Fruit fly (Drosophila melanogaster) whole organism, embryonic: ENCODE measurements around the gene CG15390.

Source experiments
- Atf3 ChIP-seq: fragments of 200-800 bp; sonication (Bioruptor generic); optimal IDR thresholded peaks from 3 replicates; lab custom pipeline; 2016; ENCODE audit warnings: missing biosample characterization, missing genetic modification characterization
- Blimp-1 ChIP-seq: fragments of 200-800 bp; sonication (Bioruptor generic); optimal IDR thresholded peaks from 3 replicates; lab custom pipeline; 2018; ENCODE audit warnings: missing biosample characterization, missing genetic modification characterization, mild to moderate bottlenecking, moderate library complexity, missing genetic modification reagents
- BtbVII ChIP-seq: fragments of 200-800 bp; sonication (Bioruptor generic); optimal IDR thresholded peaks from 3 replicates; lab custom pipeline; 2017; ENCODE audit warnings: missing biosample characterization, mild to moderate bottlenecking, missing genetic modification characterization
- CG1024 ChIP-seq: fragments of 200-800 bp; sonication (Bioruptor generic); IDR thresholded peaks from 2 replicates; pipeline ENCODE4 v1.3.6; 2022; ENCODE audit warnings: missing biosample characterization, missing genetic modification characterization
- CG1529 ChIP-seq: fragments of 200-800 bp; sonication (Bioruptor generic); optimal IDR thresholded peaks from 3 replicates; lab custom pipeline; 2018; ENCODE audit warnings: missing biosample characterization, missing genetic modification characterization
- CG17359 ChIP-seq: fragments of 200-800 bp; sonication (Bioruptor generic); optimal IDR thresholded peaks from 3 replicates; lab custom pipeline; 2018; ENCODE audit warnings: missing biosample characterization, mild to moderate bottlenecking, missing genetic modification characterization, moderate library complexity
- CG2678 ChIP-seq: fragments of 200-800 bp; sonication (Bioruptor generic); optimal IDR thresholded peaks from 3 replicates; lab custom pipeline; 2019; ENCODE audit warnings: missing biosample characterization, mild to moderate bottlenecking, missing genetic modification characterization, moderate library complexity
- CG2712 ChIP-seq: fragments of 200-800 bp; optimal IDR thresholded peaks from 3 replicates; lab custom pipeline; 2019; ENCODE audit warnings: missing biosample characterization, mild to moderate bottlenecking, missing genetic modification characterization, moderate library complexity
- CG33557 ChIP-seq: fragments of 200-800 bp; sonication (Bioruptor generic); optimal IDR thresholded peaks from 2 replicates; lab custom pipeline; 2019; ENCODE audit warnings: missing biosample characterization, mild to moderate bottlenecking, missing genetic modification characterization, moderate library complexity
- CG34376 ChIP-seq: fragments of 200-800 bp; sonication (Bioruptor generic); optimal IDR thresholded peaks from 2 replicates; lab custom pipeline; 2018; ENCODE audit warnings: missing biosample characterization, mild to moderate bottlenecking, missing genetic modification characterization
- CG4854 ChIP-seq: fragments of 200-800 bp; sonication (Bioruptor generic); optimal IDR thresholded peaks from 2 replicates; lab custom pipeline; 2016; ENCODE audit warnings: missing biosample characterization, missing genetic modification characterization, inconsistent platforms
- CG6654 ChIP-seq: fragments of 200-800 bp; sonication (Bioruptor generic); optimal IDR thresholded peaks from 2 replicates; lab custom pipeline; 2017; ENCODE audit warnings: missing biosample characterization, mild to moderate bottlenecking, missing genetic modification characterization
- CG7271 ChIP-seq: fragments of 200-800 bp; sonication (Bioruptor generic); optimal IDR thresholded peaks from 2 replicates; lab custom pipeline; 2018; ENCODE audit warnings: missing biosample characterization, mild to moderate bottlenecking, missing genetic modification characterization, moderate library complexity
- CG7963 ChIP-seq: fragments of 200-800 bp; sonication (Bioruptor generic); IDR thresholded peaks from 3 replicates; pipeline ENCODE4 v1.3.6; 2022; ENCODE audit warnings: missing biosample characterization, missing genetic modification characterization; ENCODE audit not compliant: partially characterized antibody
- Dp ChIP-seq: fragments of 200-800 bp; sonication (Bioruptor generic); optimal IDR thresholded peaks from 2 replicates; lab custom pipeline; 2018; ENCODE audit warnings: missing biosample characterization, mild to moderate bottlenecking, missing genetic modification characterization, moderate library complexity
- Kr ChIP-seq: fragments of 200-800 bp; sonication (Bioruptor generic); optimal IDR thresholded peaks from 2 replicates; lab custom pipeline; 2017; ENCODE audit warnings: missing biosample characterization, mild to moderate bottlenecking, missing genetic modification characterization
- Lim3 ChIP-seq: fragments of 200-800 bp; sonication (Bioruptor generic); IDR thresholded peaks from 2 replicates; pipeline ENCODE4 v1.3.6; 2022; ENCODE audit warnings: missing biosample characterization, missing genetic modification characterization
- MBD-R2 ChIP-seq: fragments of 200-800 bp; sonication (Bioruptor generic); IDR thresholded peaks from 2 replicates; pipeline ENCODE4 v1.3.6; 2022; ENCODE audit warnings: missing biosample characterization, missing genetic modification characterization
- Nf-YB ChIP-seq: fragments of 200-800 bp; sonication (Bioruptor generic); optimal IDR thresholded peaks from 3 replicates; lab custom pipeline; 2019; ENCODE audit warnings: missing biosample characterization, mild to moderate bottlenecking, missing genetic modification characterization, moderate library complexity
- Oli ChIP-seq: fragments of 200-800 bp; sonication (Bioruptor generic); optimal IDR thresholded peaks from 2 replicates; lab custom pipeline; 2018; ENCODE audit warnings: missing biosample characterization, mild to moderate bottlenecking, missing genetic modification characterization, moderate library complexity
- Pdp1 ChIP-seq, 2 experiments: fragments of 200-800 bp; sonication (Bioruptor generic); optimal IDR thresholded peaks; 3 replicates each; lab custom pipeline; 2016; ENCODE audit warnings: missing biosample characterization in 2 of 2, missing genetic modification characterization in 2 of 2, mild to moderate bottlenecking in 1 of 2, moderate library complexity in 1 of 2
- Sox102F ChIP-seq: fragments of 200-800 bp; sonication (Bioruptor generic); optimal IDR thresholded peaks from 2 replicates; lab custom pipeline; 2018; ENCODE audit warnings: missing biosample characterization, mild to moderate bottlenecking, missing genetic modification characterization, moderate library complexity
- Usf ChIP-seq: fragments of 200-800 bp; sonication (Bioruptor generic); optimal IDR thresholded peaks from 2 replicates; lab custom pipeline; 2017; ENCODE audit warnings: missing genotype, missing biosample characterization, missing genetic modification characterization
- Vsx1 ChIP-seq: fragments of 200-800 bp; sonication (Bioruptor generic); optimal IDR thresholded peaks from 2 replicates; lab custom pipeline; 2017; ENCODE audit warnings: missing biosample characterization, mild to moderate bottlenecking, missing genetic modification characterization, missing genetic modification reagents
- ara ChIP-seq: fragments of 200-800 bp; sonication (Bioruptor generic); IDR thresholded peaks from 2 replicates; pipeline ENCODE4 v1.3.6; 2022; ENCODE audit warnings: missing biosample characterization, missing genetic modification characterization
- cwo ChIP-seq: fragments of 200-800 bp; sonication (Bioruptor generic); optimal IDR thresholded peaks from 3 replicates; lab custom pipeline; 2017; ENCODE audit warnings: missing biosample characterization, missing genetic modification characterization, mild to moderate bottlenecking, moderate library complexity, missing genetic modification reagents
- da ChIP-seq: fragments of 200-800 bp; sonication (Bioruptor generic); optimal IDR thresholded peaks from 2 replicates; lab custom pipeline; 2016; ENCODE audit warnings: missing biosample characterization, missing genetic modification characterization
- dan ChIP-seq: fragments of 200-800 bp; sonication (Bioruptor generic); IDR thresholded peaks from 2 replicates; pipeline ENCODE4 v1.3.6; 2022; ENCODE audit warnings: missing biosample characterization, missing genetic modification characterization
- disco-r ChIP-seq: fragments of 200-800 bp; sonication (Bioruptor generic); optimal IDR thresholded peaks from 2 replicates; lab custom pipeline; 2016; ENCODE audit warnings: missing biosample characterization, missing genetic modification characterization
- dm ChIP-seq: fragments of 200-800 bp; sonication (Bioruptor generic); optimal IDR thresholded peaks from 3 replicates; lab custom pipeline; 2016; ENCODE audit warnings: missing biosample characterization, missing genetic modification characterization
- fd102C ChIP-seq: fragments of 200-800 bp; sonication (Bioruptor generic); optimal IDR thresholded peaks from 2 replicates; lab custom pipeline; 2018; ENCODE audit warnings: missing biosample characterization, mild to moderate bottlenecking, missing genetic modification characterization, moderate library complexity
- gcm ChIP-seq: fragments of 200-800 bp; sonication (Bioruptor generic); optimal IDR thresholded peaks from 2 replicates; lab custom pipeline; 2019; ENCODE audit warnings: missing biosample characterization, mild to moderate bottlenecking, missing genetic modification characterization, moderate library complexity
- gsb-n ChIP-seq: fragments of 200-800 bp; sonication (Bioruptor generic); optimal IDR thresholded peaks from 3 replicates; lab custom pipeline; 2018; ENCODE audit warnings: missing biosample characterization, mild to moderate bottlenecking, missing genetic modification characterization
- her ChIP-seq: fragments of 200-800 bp; sonication (Bioruptor generic); optimal IDR thresholded peaks from 2 replicates; lab custom pipeline; 2016; ENCODE audit warnings: missing biosample characterization, missing genetic modification characterization
- knrl ChIP-seq: fragments of 200-800 bp; sonication (Bioruptor generic); IDR thresholded peaks from 3 replicates; pipeline ENCODE4 v1.3.6; 2022; ENCODE audit warnings: missing biosample characterization, missing genetic modification characterization; ENCODE audit not compliant: partially characterized antibody
- lab ChIP-seq: fragments of 200-800 bp; sonication (Bioruptor generic); optimal IDR thresholded peaks from 3 replicates; lab custom pipeline; 2017; ENCODE audit warnings: missing biosample characterization, missing genetic modification characterization, mild to moderate bottlenecking, moderate library complexity, missing genetic modification reagents
- luna ChIP-seq: fragments of 200-800 bp; sonication (Bioruptor generic); optimal IDR thresholded peaks from 2 replicates; lab custom pipeline; 2016; ENCODE audit warnings: missing biosample characterization, missing genetic modification characterization
- org-1 ChIP-seq: fragments of 200-800 bp; sonication (Bioruptor generic); optimal IDR thresholded peaks from 2 replicates; lab custom pipeline; 2017; ENCODE audit warnings: missing biosample characterization, missing genetic modification characterization
- pho ChIP-seq: fragments of 200-800 bp; sonication (Bioruptor generic); optimal IDR thresholded peaks from 2 replicates; lab custom pipeline; 2016; ENCODE audit warnings: missing biosample characterization, missing genetic modification characterization
- psq ChIP-seq: fragments of 200-800 bp; sonication (Bioruptor generic); optimal IDR thresholded peaks from 2 replicates; lab custom pipeline; 2017; ENCODE audit warnings: missing biosample characterization, missing genetic modification characterization
- rib ChIP-seq: fragments of 200-800 bp; sonication (Bioruptor generic); IDR thresholded peaks from 2 replicates; pipeline ENCODE4 v1.3.6; 2022; ENCODE audit warnings: missing biosample characterization, missing genetic modification characterization
- schlank ChIP-seq: fragments of 200-800 bp; sonication (Bioruptor generic); optimal IDR thresholded peaks from 2 replicates; lab custom pipeline; 2018; ENCODE audit warnings: missing biosample characterization, mild to moderate bottlenecking, missing genetic modification characterization
- sd ChIP-seq: fragments of 200-800 bp; sonication (Bioruptor generic); optimal IDR thresholded peaks from 3 replicates; lab custom pipeline; 2018; ENCODE audit warnings: missing biosample characterization, mild to moderate bottlenecking, missing genetic modification characterization, moderate library complexity
- tap ChIP-seq: fragments of 200-800 bp; optimal IDR thresholded peaks from 3 replicates; lab custom pipeline; 2019; ENCODE audit warnings: missing biosample characterization, mild to moderate bottlenecking, missing genetic modification characterization, moderate library complexity
- tin ChIP-seq: fragments of 200-800 bp; sonication (Bioruptor generic); optimal IDR thresholded peaks from 3 replicates; lab custom pipeline; 2016; ENCODE audit warnings: missing biosample characterization, missing genetic modification characterization
- trem ChIP-seq: fragments of 200-800 bp; optimal IDR thresholded peaks from 3 replicates; lab custom pipeline; 2019; ENCODE audit warnings: missing biosample characterization, mild to moderate bottlenecking, missing genetic modification characterization, moderate library complexity
- trh ChIP-seq: fragments of 200-800 bp; sonication (Bioruptor generic); optimal IDR thresholded peaks from 2 replicates; lab custom pipeline; 2016; ENCODE audit warnings: missing biosample characterization, missing genetic modification characterization
- ttk ChIP-seq: fragments of 200-800 bp; sonication (Bioruptor generic); IDR thresholded peaks from 2 replicates; pipeline ENCODE4 v2.1.2; 2022; ENCODE audit warnings: missing biosample characterization, missing genetic modification characterization
- vfl ChIP-seq: fragments of 200-800 bp; sonication (Bioruptor generic); optimal IDR thresholded peaks from 2 replicates; lab custom pipeline; 2016; ENCODE audit warnings: missing biosample characterization, missing genetic modification characterization

The CG15390 gene

dm6 chr2L:2380805-2381204 is 6.3 kb downstream of the CG15390 start, which contains the start of gene Eogt (continued):
- peak; percentile 64 for TF ChIP-seq Atf3 (GFP tag; lab: Kevin White, UChicago)
- peak; percentile 93 for TF ChIP-seq Oli
- peak; percentile 32 for TF ChIP-seq disco-r (GFP tag; lab: Kevin White, UChicago)
- peak; percentile 70 for TF ChIP-seq CG6654
- TF ChIP-seq CG7963 (GFP tag; lab: Robert Waterston, UW) = no peak
- TF ChIP-seq CG4854 = peak; percentile 71
- peak; percentile 69 for TF ChIP-seq fd102C (GFP tag; lab: Kevin White, UChicago)
- TF ChIP-seq tap (tag; lab: Kevin White, UChicago) = peak; percentile 84
- TF ChIP-seq Nf-YB (GFP tag; lab: Kevin White, UChicago) = peak; percentile 77
- TF ChIP-seq CG34376 (GFP tag; lab: Kevin White, UChicago) = peak; percentile 56
- TF ChIP-seq trh (GFP tag; lab: Kevin White, UChicago) = peak; percentile 82
- peak; percentile 98 for TF ChIP-seq ara (GFP tag; lab: Robert Waterston, UW)
- peak; percentile 95 for TF ChIP-seq MBD-R2
- TF ChIP-seq gcm = peak; percentile 93
- peak; percentile 28 for TF ChIP-seq Dp (GFP tag; lab: Kevin White, UChicago)
- TF ChIP-seq psq = peak; percentile 77
- TF ChIP-seq Vsx1 (GFP tag; lab: Kevin White, UChicago) = no peak
- peak; percentile 76 for TF ChIP-seq pho
- peak; percentile 82 for TF ChIP-seq Blimp-1 (GFP tag; lab: Kevin White, UChicago)
- peak; percentile 83 for TF ChIP-seq CG7271 (tag; lab: Kevin White, UChicago)
- peak; percentile 25; the same call in 1 of the 3 replicates for TF ChIP-seq knrl (GFP tag; lab: Robert Waterston, UW)
- TF ChIP-seq gsb-n (tag; lab: Kevin White, UChicago) = peak; percentile 94
- TF ChIP-seq CG2678 = peak; percentile 92
- peak; percentile 84 for TF ChIP-seq Lim3 (GFP tag; lab: Robert Waterston, UW)
- TF ChIP-seq lab (GFP tag; lab: Kevin White, UChicago) = peak; percentile 90
- TF ChIP-seq tin (GFP tag; lab: Kevin White, UChicago) = peak; percentile 88
- peak; percentile 95 for TF ChIP-seq CG2712
- TF ChIP-seq da = no peak
- peak; percentile 82 to 85 for TF ChIP-seq Pdp1 (GFP tag; optimal IDR thresholded peaks at IDR 0.05; lab: Kevin White, UChicago)
- TF ChIP-seq Sox102F = peak; percentile 94
- TF ChIP-seq Kr (GFP tag; lab: Kevin White, UChicago) = no peak
- no peak for TF ChIP-seq luna
- TF ChIP-seq CG17359 = peak; percentile 88
- peak; percentile 92 for TF ChIP-seq CG33557 (GFP tag; lab: Kevin White, UChicago)
- TF ChIP-seq BtbVII = peak; percentile 67
- peak; percentile 95 for TF ChIP-seq rib (GFP tag; lab: Robert Waterston, UW)
- TF ChIP-seq trem = peak; percentile 90
- TF ChIP-seq ttk (GFP tag; lab: Robert Waterston, UW) = peak; percentile 97
- TF ChIP-seq CG1024 (GFP tag; lab: Robert Waterston, UW) = peak; percentile 94
- peak; percentile 70 for TF ChIP-seq cwo (GFP tag; lab: Kevin White, UChicago)
- peak; percentile 94 for TF ChIP-seq Usf (GFP tag; lab: Kevin White, UChicago)
- TF ChIP-seq sd (tag; lab: Kevin White, UChicago) = peak; percentile 95
- peak; percentile 78 for TF ChIP-seq CG1529 (GFP tag; lab: Kevin White, UChicago)
- TF ChIP-seq dm (GFP tag; lab: Kevin White, UChicago) = peak; percentile 30
- peak; percentile 73 for TF ChIP-seq vfl
- TF ChIP-seq org-1 = peak; percentile 83
- peak; percentile 89 for TF ChIP-seq dan (GFP tag; lab: Robert Waterston, UW)
- TF ChIP-seq schlank (tag; lab: Kevin White, UChicago) = peak; percentile 78
- no peak for TF ChIP-seq her (GFP tag; lab: Kevin White, UChicago)
